Fruit fly (Drosophila melanogaster): Measurements from ENCODE around the gene Mrm2.

Gene Mrm2

DNA sequence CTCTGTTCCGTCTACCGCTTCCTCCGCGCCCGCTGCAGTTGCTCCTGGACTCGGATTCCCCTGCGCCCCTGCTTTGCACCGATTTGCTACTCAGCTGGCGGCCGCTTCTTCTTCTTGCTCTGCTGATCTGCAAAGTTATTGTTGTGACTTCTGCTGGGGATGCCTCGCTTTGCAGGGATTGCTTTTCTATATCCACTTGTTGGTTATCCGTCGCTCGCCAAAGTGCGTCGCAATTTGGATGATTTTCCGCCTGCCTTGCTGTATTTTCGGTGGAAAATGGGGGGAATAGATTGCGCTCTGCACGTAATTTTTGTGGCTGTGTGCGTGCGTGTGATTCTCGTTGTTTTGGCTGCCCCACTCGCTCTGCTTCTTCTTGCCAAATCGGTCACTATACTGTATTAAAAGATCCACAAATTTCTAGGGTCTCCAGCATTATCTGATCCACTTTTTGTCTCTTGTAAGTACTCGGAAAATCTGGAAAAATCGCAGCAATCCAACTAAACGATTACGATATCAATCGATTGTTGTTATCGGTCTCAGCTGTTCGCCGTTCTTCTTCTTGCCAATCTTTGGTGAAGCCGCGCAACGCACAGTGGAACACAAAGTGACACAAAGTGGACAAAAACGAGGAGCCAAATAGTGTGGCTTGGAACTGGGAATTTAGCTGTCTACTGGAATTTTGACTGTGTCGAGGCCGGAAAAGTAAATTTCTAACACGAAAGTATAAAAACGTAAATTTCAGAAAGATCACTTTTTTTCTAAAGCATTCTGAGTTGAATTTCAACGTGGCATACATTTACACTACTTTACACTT is 41.7 kb downstream of the Mrm2 start, which contains the start of gene ClpX:
ClpX (minus strand) TSS at position 764 of the 814 bp plus-strand sequence.
- TF ChIP-seq CG12768 (GFP tag; optimal IDR thresholded peaks at IDR 0.05), result no peak
- TF ChIP-seq CG11617 (GFP tag; optimal IDR thresholded peaks at IDR 0.05), result peak; percentile 12
- TF ChIP-seq CG14711 (tag; optimal IDR thresholded peaks at IDR 0.05), result no peak
- TF ChIP-seq bab1 (GFP tag; optimal IDR thresholded peaks at IDR 0.05), result peak; percentile 68
- no peak for TF ChIP-seq cnc (optimal IDR thresholded peaks at IDR 0.05)
- TF ChIP-seq pad (GFP tag; optimal IDR thresholded peaks at IDR 0.05), result peak; percentile 29
- no peak for TF ChIP-seq Crg-1 (GFP tag; optimal IDR thresholded peaks at IDR 0.05)
- peak; percentile 64 for TF ChIP-seq tj (GFP tag; optimal IDR thresholded peaks at IDR 0.05)
- no peak for TF ChIP-seq CG5204 (GFP tag; optimal IDR thresholded peaks at IDR 0.05)
- TF ChIP-seq CG7045 (GFP tag; optimal IDR thresholded peaks at IDR 0.05), result no peak
- peak; percentile 37 for TF ChIP-seq cic (GFP tag; optimal IDR thresholded peaks at IDR 0.05)
- no peak for TF ChIP-seq toe (GFP tag; optimal IDR thresholded peaks at IDR 0.05)
- TF ChIP-seq CG33017 (tag; optimal IDR thresholded peaks at IDR 0.05), result no peak
- TF ChIP-seq Mnt (GFP tag; optimal IDR thresholded peaks at IDR 0.05), result peak; percentile 82
- TF ChIP-seq Clk (GFP tag; optimal IDR thresholded peaks at IDR 0.05), result no peak
- no peak for TF ChIP-seq Hr96 (GFP tag; optimal IDR thresholded peaks at IDR 0.05)
- TF ChIP-seq CG7101 (tag; optimal IDR thresholded peaks at IDR 0.05), result no peak
- no peak for TF ChIP-seq CG1620 (GFP tag; optimal IDR thresholded peaks at IDR 0.05)
- TF ChIP-seq kay (GFP tag; ENCODE audit: borderline replicate concordance), result no peak
- no peak for TF ChIP-seq ovo (GFP tag; optimal IDR thresholded peaks at IDR 0.05)

DNA sequence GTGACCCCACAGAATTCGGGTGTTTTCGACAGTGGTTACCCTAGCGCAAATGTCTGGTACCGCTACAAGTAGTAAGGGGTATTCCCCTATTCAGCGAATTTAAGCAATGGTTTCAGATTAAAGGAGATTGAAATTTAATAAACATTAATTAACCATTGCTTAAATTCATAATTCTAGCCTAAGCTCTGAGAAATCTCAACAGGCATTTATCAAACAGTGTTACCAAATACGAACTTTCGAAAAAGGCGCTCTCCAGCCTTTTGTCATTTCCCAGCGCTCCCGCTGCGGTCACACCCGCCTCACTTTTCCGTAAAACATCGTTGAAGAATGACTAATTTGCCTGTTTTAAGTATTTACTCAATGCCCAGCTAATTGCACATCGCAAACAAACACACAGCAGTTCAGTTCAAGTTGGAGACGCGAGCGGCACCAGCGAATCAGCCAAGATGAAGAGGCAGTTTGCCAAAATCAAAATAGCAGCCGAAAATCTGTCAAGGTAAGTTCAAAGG is 43.5 kb downstream of the Mrm2 start, which contains the start of the genes Surf6 and RhoGAP92B:
Surf6 (minus strand) TSS at position 4 of the 509 bp plus-strand sequence.
RhoGAP92B (plus strand) TSS at position 300 of the 509 bp plus-strand sequence.
- TF ChIP-seq CG7101 (tag; optimal IDR thresholded peaks at IDR 0.05) (peak; percentile 63), CG11617 (GFP tag; optimal IDR thresholded peaks at IDR 0.05) (peak; percentile 78), cic (GFP tag; optimal IDR thresholded peaks at IDR 0.05) (peak; percentile 80), kay (GFP tag; ENCODE audit: borderline replicate concordance) (peak; percentile 94), toe (GFP tag; optimal IDR thresholded peaks at IDR 0.05) (no peak), pad (GFP tag; optimal IDR thresholded peaks at IDR 0.05) (peak; percentile 58), ovo (GFP tag; optimal IDR thresholded peaks at IDR 0.05) (peak; percentile 43), Hr96 (GFP tag; optimal IDR thresholded peaks at IDR 0.05) (no peak), tj (GFP tag; optimal IDR thresholded peaks at IDR 0.05) (peak; percentile 72), cnc (optimal IDR thresholded peaks at IDR 0.05) (no peak), CG14711 (tag; optimal IDR thresholded peaks at IDR 0.05) (peak; percentile 74), CG33017 (tag; optimal IDR thresholded peaks at IDR 0.05) (peak; percentile 38), Clk (GFP tag; optimal IDR thresholded peaks at IDR 0.05) (peak; percentile 36), bab1 (GFP tag; optimal IDR thresholded peaks at IDR 0.05) (peak; percentile 92), CG12768 (GFP tag; optimal IDR thresholded peaks at IDR 0.05) (peak; percentile 77), CG5204 (GFP tag; optimal IDR thresholded peaks at IDR 0.05) (no peak), Mnt (GFP tag; optimal IDR thresholded peaks at IDR 0.05) (peak; percentile 98), Crg-1 (GFP tag; optimal IDR thresholded peaks at IDR 0.05) (peak; percentile 46), CG1620 (GFP tag; optimal IDR thresholded peaks at IDR 0.05) (peak; percentile 51), CG7045 (GFP tag; optimal IDR thresholded peaks at IDR 0.05) (peak; percentile 61)

DNA sequence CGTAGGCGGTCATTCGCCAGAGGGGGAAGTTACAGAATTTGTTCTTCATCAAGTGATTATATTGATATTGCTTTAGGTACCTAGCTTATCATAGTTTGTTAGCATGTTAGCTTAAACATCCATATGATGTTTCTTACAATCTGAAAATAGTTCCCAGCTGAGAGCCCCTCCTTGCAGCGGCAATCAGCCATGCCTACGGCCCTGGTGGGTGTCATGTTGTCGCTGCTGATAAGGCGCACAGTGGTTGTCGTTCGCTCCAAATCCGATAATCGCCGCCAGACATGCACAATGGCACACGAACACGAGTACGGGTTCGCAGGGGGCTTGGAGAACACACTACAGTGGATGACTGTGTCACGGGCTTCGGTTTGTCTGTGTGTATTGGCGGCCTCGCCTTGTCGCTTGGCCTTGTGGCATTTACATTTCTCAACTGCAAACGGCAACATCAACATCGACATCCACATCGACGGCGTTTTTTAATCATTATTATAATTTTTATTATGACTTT is 44.6 kb downstream of the Mrm2 start:
- TF ChIP-seq Hr96 (GFP tag; optimal IDR thresholded peaks at IDR 0.05), result peak; percentile 73
- peak; percentile 91 for TF ChIP-seq CG33017 (tag; optimal IDR thresholded peaks at IDR 0.05)
- TF ChIP-seq cnc (optimal IDR thresholded peaks at IDR 0.05), result no peak
- peak; percentile 38 for TF ChIP-seq bab1 (GFP tag; optimal IDR thresholded peaks at IDR 0.05)
- TF ChIP-seq CG14711 (tag; optimal IDR thresholded peaks at IDR 0.05), result peak; percentile 75
- peak; percentile 87 for TF ChIP-seq CG12768 (GFP tag; optimal IDR thresholded peaks at IDR 0.05)
- TF ChIP-seq ovo (GFP tag; optimal IDR thresholded peaks at IDR 0.05), result peak; percentile 51
- TF ChIP-seq cic (GFP tag; optimal IDR thresholded peaks at IDR 0.05), result peak; percentile 73
- peak; percentile 62 for TF ChIP-seq tj (GFP tag; optimal IDR thresholded peaks at IDR 0.05)
- peak; percentile 67 for TF ChIP-seq CG1620 (GFP tag; optimal IDR thresholded peaks at IDR 0.05)
- TF ChIP-seq CG7045 (GFP tag; optimal IDR thresholded peaks at IDR 0.05), result peak; percentile 70
- peak; percentile 24 for TF ChIP-seq toe (GFP tag; optimal IDR thresholded peaks at IDR 0.05)
- peak; percentile 78 for TF ChIP-seq Mnt (GFP tag; optimal IDR thresholded peaks at IDR 0.05)
- TF ChIP-seq CG11617 (GFP tag; optimal IDR thresholded peaks at IDR 0.05), result peak; percentile 85
- TF ChIP-seq Crg-1 (GFP tag; optimal IDR thresholded peaks at IDR 0.05), result peak; percentile 59
- TF ChIP-seq kay (GFP tag; ENCODE audit: borderline replicate concordance), result no peak
- TF ChIP-seq CG7101 (tag; optimal IDR thresholded peaks at IDR 0.05), result peak; percentile 88
- peak; percentile 85 for TF ChIP-seq CG5204 (GFP tag; optimal IDR thresholded peaks at IDR 0.05)
- peak; percentile 53 for TF ChIP-seq pad (GFP tag; optimal IDR thresholded peaks at IDR 0.05)
- TF ChIP-seq Clk (GFP tag; optimal IDR thresholded peaks at IDR 0.05), result peak; percentile 66

DNA sequence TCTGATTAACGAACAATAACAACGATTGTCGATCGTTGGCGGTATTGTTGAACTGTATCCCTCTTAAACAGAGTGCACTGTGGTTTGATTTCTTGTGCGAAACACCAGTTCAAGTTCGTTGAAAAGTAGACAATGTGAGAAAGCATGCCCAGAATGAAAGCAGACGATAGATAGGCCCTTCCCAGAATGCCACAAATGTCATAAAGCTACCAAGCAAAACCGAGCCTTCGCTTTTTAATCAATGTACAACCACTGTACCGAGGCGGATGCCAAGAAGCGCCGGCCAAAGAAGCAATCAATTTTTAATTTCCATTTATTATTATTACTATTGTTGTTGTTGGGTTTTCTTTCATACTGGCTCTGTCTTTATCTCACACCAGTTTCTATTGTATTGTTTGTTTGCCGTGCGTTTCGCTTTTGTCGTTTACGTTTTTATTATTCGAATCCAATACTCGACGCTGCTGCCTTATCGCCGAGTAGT is 47.5 kb downstream of the Mrm2 start:
- peak; percentile 29 for TF ChIP-seq CG11617 (GFP tag; optimal IDR thresholded peaks at IDR 0.05)
- peak; percentile 14 for TF ChIP-seq pad (GFP tag; optimal IDR thresholded peaks at IDR 0.05)
- TF ChIP-seq bab1 (GFP tag; optimal IDR thresholded peaks at IDR 0.05), result no peak
- TF ChIP-seq cic (GFP tag; optimal IDR thresholded peaks at IDR 0.05), result peak; percentile 87
- no peak for TF ChIP-seq Clk (GFP tag; optimal IDR thresholded peaks at IDR 0.05)
- TF ChIP-seq tj (GFP tag; optimal IDR thresholded peaks at IDR 0.05), result no peak
- peak; percentile 20 for TF ChIP-seq Mnt (GFP tag; optimal IDR thresholded peaks at IDR 0.05)
- TF ChIP-seq kay (GFP tag; ENCODE audit: borderline replicate concordance), result peak; percentile 85
- no peak for TF ChIP-seq Hr96 (GFP tag; optimal IDR thresholded peaks at IDR 0.05)
- peak; percentile 22 for TF ChIP-seq CG7101 (tag; optimal IDR thresholded peaks at IDR 0.05)
- no peak for TF ChIP-seq toe (GFP tag; optimal IDR thresholded peaks at IDR 0.05)
- no peak for TF ChIP-seq CG5204 (GFP tag; optimal IDR thresholded peaks at IDR 0.05)
- no peak for TF ChIP-seq cnc (optimal IDR thresholded peaks at IDR 0.05)
- peak; percentile 13 for TF ChIP-seq Crg-1 (GFP tag; optimal IDR thresholded peaks at IDR 0.05)
- no peak for TF ChIP-seq ovo (GFP tag; optimal IDR thresholded peaks at IDR 0.05)
- TF ChIP-seq CG7045 (GFP tag; optimal IDR thresholded peaks at IDR 0.05), result no peak
- no peak for TF ChIP-seq CG12768 (GFP tag; optimal IDR thresholded peaks at IDR 0.05)
- peak; percentile 1 for TF ChIP-seq CG1620 (GFP tag; optimal IDR thresholded peaks at IDR 0.05)
- peak; percentile 20 for TF ChIP-seq CG33017 (tag; optimal IDR thresholded peaks at IDR 0.05)
- no peak for TF ChIP-seq CG14711 (tag; optimal IDR thresholded peaks at IDR 0.05)

Measured in whole organism, adult.